Fruit fly (Drosophila melanogaster) whole organism, embryonic: Measurements from ENCODE around the gene CG6443.

Experiments
- CG13296 ChIP-seq: fragments of 200-800 bp; sonication (Bioruptor generic); optimal IDR thresholded peaks from 3 replicates; lab custom pipeline; 2018; ENCODE audit warnings: missing biosample characterization, mild to moderate bottlenecking, missing genetic modification characterization
- CG4854 ChIP-seq: fragments of 200-800 bp; sonication (Bioruptor generic); optimal IDR thresholded peaks from 2 replicates; lab custom pipeline; 2016; ENCODE audit warnings: missing biosample characterization, missing genetic modification characterization, inconsistent platforms
- CG6854 ChIP-seq: fragments of 200-800 bp; sonication (Bioruptor generic); optimal IDR thresholded peaks from 3 replicates; lab custom pipeline; 2017; ENCODE audit warnings: missing biosample characterization, mild to moderate bottlenecking, missing genetic modification characterization
- CG7839 ChIP-seq: fragments of 200-800 bp; sonication (Bioruptor generic); optimal IDR thresholded peaks from 3 replicates; lab custom pipeline; 2018; ENCODE audit warnings: missing biosample characterization, mild to moderate bottlenecking, missing genetic modification characterization, moderate library complexity
- Dbx ChIP-seq: fragments of 200-800 bp; sonication (Bioruptor generic); IDR thresholded peaks from 3 replicates; pipeline ENCODE4 v1.3.6; 2022; ENCODE audit warnings: missing biosample characterization, missing genetic modification characterization
- Deaf1 ChIP-seq: fragments of 200-800 bp; optimal IDR thresholded peaks from 3 replicates; lab custom pipeline; 2019; ENCODE audit warnings: missing biosample characterization, mild to moderate bottlenecking, missing genetic modification characterization, moderate library complexity
- HLH4C ChIP-seq: fragments of 200-800 bp; sonication (Bioruptor generic); IDR thresholded peaks from 3 replicates; pipeline ENCODE4 v1.3.6; 2022; ENCODE audit warnings: missing biosample characterization, missing genetic modification characterization; ENCODE audit not compliant: partially characterized antibody
- Sry-δ ChIP-seq: fragments of 200-800 bp; sonication (Bioruptor generic); optimal IDR thresholded peaks from 2 replicates; lab custom pipeline; 2016; ENCODE audit warnings: missing biosample characterization, missing genetic modification characterization
- gsb ChIP-seq: fragments of 200-800 bp; sonication (Bioruptor generic); IDR thresholded peaks from 2 replicates; pipeline ENCODE4 v1.3.6; 2022; ENCODE audit warnings: missing biosample characterization, missing genetic modification characterization
- kni ChIP-seq: fragments of 200-800 bp; sonication (Bioruptor generic); optimal IDR thresholded peaks from 3 replicates; lab custom pipeline; 2017; ENCODE audit warnings: mild to moderate bottlenecking, missing biosample characterization, missing genetic modification reagents, missing genetic modification characterization
- oc ChIP-seq: fragments of 200-800 bp; sonication (Bioruptor generic); optimal IDR thresholded peaks from 2 replicates; lab custom pipeline; 2018; ENCODE audit warnings: missing biosample characterization, mild to moderate bottlenecking, missing genetic modification characterization, moderate library complexity
- rib ChIP-seq: fragments of 200-800 bp; sonication (Bioruptor generic); IDR thresholded peaks from 2 replicates; pipeline ENCODE4 v1.3.6; 2022; ENCODE audit warnings: missing biosample characterization, missing genetic modification characterization

DNA sequence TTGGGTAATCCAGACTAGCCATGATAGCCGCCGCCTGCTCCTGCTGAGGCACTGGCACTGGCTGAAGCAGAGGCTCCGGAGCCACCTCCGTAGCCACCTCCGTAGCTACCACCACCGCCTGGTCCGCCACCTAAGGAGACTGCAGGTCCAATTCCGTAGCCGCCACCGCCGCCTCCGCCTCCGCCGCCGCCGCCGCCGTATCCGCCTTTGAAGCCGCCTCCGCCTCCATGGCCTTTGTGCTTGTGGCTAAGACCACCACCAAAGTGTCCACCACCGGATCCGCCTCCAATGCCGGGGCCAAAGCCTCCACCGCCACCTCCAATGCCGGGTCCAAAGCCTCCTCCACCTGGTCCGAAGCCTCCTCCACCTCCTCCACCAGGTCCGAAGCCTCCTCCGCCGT is 35.8 kb upstream of the CG6443 start:
- TF ChIP-seq CG7839 (tag; lab: Kevin White, UChicago) (no peak), Dbx (GFP tag; lab: Robert Waterston, UW) (no peak), CG6854 (GFP tag; lab: Kevin White, UChicago) (no peak), rib (GFP tag; lab: Robert Waterston, UW) (no peak), Deaf1 (tag; lab: Kevin White, UChicago) (no peak), HLH4C (GFP tag; lab: Robert Waterston, UW) (no peak), Sry-δ (GFP tag; lab: Kevin White, UChicago) (no peak), CG4854 (GFP tag; lab: Kevin White, UChicago) (no peak), CG13296 (GFP tag; lab: Kevin White, UChicago) (no peak), oc (no peak), kni (GFP tag; lab: Kevin White, UChicago) (no peak), gsb (no peak)
